Fruit fly (Drosophila melanogaster) whole organism, embryonic: ENCODE data around the gene Cul2.

Experiments
- CG14050 ChIP-seq: fragments of 200-800 bp; sonication (Bioruptor generic); IDR thresholded peaks from 3 replicates; pipeline ENCODE4 v1.3.6; 2022; ENCODE audit warnings: missing biosample characterization, missing genetic modification characterization
- CG31388 ChIP-seq: fragments of 200-800 bp; sonication (Bioruptor generic); optimal IDR thresholded peaks from 2 replicates; lab custom pipeline; 2016; ENCODE audit warnings: missing biosample characterization, missing genetic modification characterization
- CG4820 ChIP-seq: fragments of 200-800 bp; sonication (Bioruptor generic); optimal IDR thresholded peaks from 3 replicates; lab custom pipeline; 2016; ENCODE audit warnings: missing biosample characterization, missing genetic modification characterization
- CG7987 ChIP-seq: fragments of 200-800 bp; sonication (Bioruptor generic); optimal IDR thresholded peaks from 2 replicates; lab custom pipeline; 2018; ENCODE audit warnings: missing biosample characterization, mild to moderate bottlenecking, missing genetic modification characterization, moderate library complexity
- CG9215 ChIP-seq: fragments of 200-800 bp; sonication (Bioruptor generic); IDR thresholded peaks from 2 replicates; pipeline ENCODE4 v1.3.6; 2022; ENCODE audit warnings: missing biosample characterization, missing genetic modification characterization
- Camta ChIP-seq: fragments of 200-800 bp; sonication (Bioruptor generic); optimal IDR thresholded peaks from 2 replicates; lab custom pipeline; 2016; ENCODE audit warnings: missing biosample characterization, missing genetic modification characterization
- HLHmδ ChIP-seq: fragments of 200-800 bp; sonication (Bioruptor generic); optimal IDR thresholded peaks from 2 replicates; lab custom pipeline; 2018; ENCODE audit warnings: missing biosample characterization, mild to moderate bottlenecking, missing genetic modification characterization, moderate library complexity
- Kr ChIP-seq: fragments of 200-800 bp; sonication (Bioruptor generic); optimal IDR thresholded peaks from 2 replicates; lab custom pipeline; 2017; ENCODE audit warnings: missing biosample characterization, mild to moderate bottlenecking, missing genetic modification characterization

DNA sequence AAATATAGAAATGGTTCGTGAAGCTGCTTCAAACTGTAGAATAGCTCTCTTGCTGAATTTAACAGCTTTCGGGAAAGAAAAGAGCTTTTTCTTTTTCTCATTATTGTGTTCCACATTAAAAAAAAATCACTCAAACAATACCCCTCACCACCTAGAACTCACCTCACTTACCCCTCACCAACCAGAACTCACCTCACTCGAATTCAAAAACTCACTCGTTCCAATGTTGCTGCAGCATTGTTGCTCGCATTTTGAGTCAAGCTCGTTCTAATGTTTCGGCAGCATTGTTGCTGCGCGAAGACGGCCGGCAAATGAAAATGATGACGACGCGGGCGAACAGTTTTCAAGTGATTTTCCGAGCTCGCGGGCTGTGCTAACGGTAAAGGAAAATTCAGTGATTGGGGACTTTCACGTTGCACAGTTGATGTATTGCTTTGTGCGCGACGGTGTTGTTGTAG, 25.3 kb downstream of the Cul2 start, which contains the start of gene nolo:
- TF ChIP-seq CG9215 (GFP tag; lab: Robert Waterston, UW) (no peak), Kr (no peak), HLHmδ (GFP tag; lab: Kevin White, UChicago) (no peak), CG7987 (no peak), CG31388 (GFP tag; lab: Kevin White, UChicago) (no peak), Camta (GFP tag; lab: Kevin White, UChicago) (no peak), CG14050 (GFP tag; lab: Robert Waterston, UW) (no peak), CG4820 (GFP tag; lab: Kevin White, UChicago) (no peak)
